Worm (Caenorhabditis elegans): ENCODE measurements around the gene nhr-277.
A peak's percentile ranks its signal among the peaks of the same experiment; 100 is the strongest.
"Not testable (repeated sequence)": the region's sequence is repeated elsewhere in the genome, so short reads cannot be mapped to it uniquely, and the experiment has no call there.

nhr-277 gene

ce11 chrIV:2709590-2710201 is 33.1 kb upstream of the nhr-277 start:
- TF ChIP-seq fkh-10 (GFP tag; optimal IDR thresholded peaks at IDR 0.05) (no peak), nfya-1 (tag; optimal IDR thresholded peaks at IDR 0.05; ENCODE audit: insufficient read depth) (no peak), skn-1 (tag; optimal IDR thresholded peaks at IDR 0.05) (no peak), fos-1 (tag; optimal IDR thresholded peaks at IDR 0.05) (peak; percentile 52), elt-2 (tag; optimal IDR thresholded peaks at IDR 0.05) (peak; percentile 55), ceh-28 (tag; optimal IDR thresholded peaks at IDR 0.05) (no peak), jun-1 (tag; optimal IDR thresholded peaks at IDR 0.05) (no peak), ceh-16 (tag; optimal IDR thresholded peaks at IDR 0.05) (no peak), pha-4 (tag; optimal IDR thresholded peaks at IDR 0.05) (peak; percentile 39)

DNA sequence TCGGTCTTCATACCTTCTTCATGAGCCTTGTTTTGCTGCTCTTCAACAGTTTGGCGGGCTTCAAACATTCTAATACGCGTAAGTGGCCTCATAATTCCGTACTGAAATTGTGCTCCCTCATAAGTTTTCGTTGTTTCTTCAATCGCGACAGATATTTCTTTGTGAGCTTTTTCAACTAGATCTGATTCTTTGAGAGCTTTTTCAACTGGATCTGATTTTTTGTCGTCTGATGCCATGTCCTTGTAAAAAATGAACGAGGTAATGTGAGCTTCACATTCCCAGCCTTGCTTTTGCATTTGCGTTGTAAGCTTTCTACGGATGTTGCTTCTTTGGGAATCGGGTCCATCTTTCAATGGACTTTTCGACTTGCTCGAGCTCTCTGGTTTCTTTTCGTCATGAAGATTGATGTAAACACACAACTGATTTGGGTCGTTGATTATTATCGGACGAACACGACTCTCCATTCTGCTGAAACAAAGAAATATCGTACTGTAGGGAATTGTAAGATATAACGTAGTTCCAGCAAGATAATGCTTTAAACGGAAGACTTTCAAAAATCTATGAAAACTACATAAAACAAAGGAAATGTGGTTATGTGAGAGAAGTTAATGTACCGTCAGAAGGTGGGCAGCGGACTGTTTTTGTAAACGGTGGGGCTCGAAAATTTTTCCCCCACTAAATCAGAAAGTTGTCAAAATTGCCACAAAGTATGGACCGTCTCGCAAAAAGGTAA is 32.4 kb upstream of the nhr-277 start, which contains the start of gene Y94H6A.10:
Gene Y94H6A.10 (minus strand): TSS at position 464 of the 733 bp plus-strand sequence.
- peak; percentile 79 for TF ChIP-seq ama-1 (optimal IDR thresholded peaks at IDR 0.05)
- TF ChIP-seq nhr-12 (tag; optimal IDR thresholded peaks at IDR 0.05), result no peak

- TF ChIP-seq eor-1 (tag; optimal IDR thresholded peaks at IDR 0.05), result no peak
- peak; percentile 60 for TF ChIP-seq pqm-1 (tag; optimal IDR thresholded peaks at IDR 0.05)
- peak; percentile 18 for TF ChIP-seq lin-15B (tag; optimal IDR thresholded peaks at IDR 0.05)
- peak; percentile 60 for TF ChIP-seq elt-2 (tag; optimal IDR thresholded peaks at IDR 0.05)
- no peak for TF ChIP-seq hmg-11 (tag; optimal IDR thresholded peaks at IDR 0.05)
- TF ChIP-seq nfya-1 (tag; optimal IDR thresholded peaks at IDR 0.05; ENCODE audit: insufficient read depth), result peak; percentile 0
- peak; percentile 31 for TF ChIP-seq pha-4 (tag; optimal IDR thresholded peaks at IDR 0.05)
- peak; percentile 34 for TF ChIP-seq skn-1 (tag; optimal IDR thresholded peaks at IDR 0.05)
Observed at ce11 chrIV:2711122-2711669, 31.6 kb upstream of the nhr-277 start.

DNA sequence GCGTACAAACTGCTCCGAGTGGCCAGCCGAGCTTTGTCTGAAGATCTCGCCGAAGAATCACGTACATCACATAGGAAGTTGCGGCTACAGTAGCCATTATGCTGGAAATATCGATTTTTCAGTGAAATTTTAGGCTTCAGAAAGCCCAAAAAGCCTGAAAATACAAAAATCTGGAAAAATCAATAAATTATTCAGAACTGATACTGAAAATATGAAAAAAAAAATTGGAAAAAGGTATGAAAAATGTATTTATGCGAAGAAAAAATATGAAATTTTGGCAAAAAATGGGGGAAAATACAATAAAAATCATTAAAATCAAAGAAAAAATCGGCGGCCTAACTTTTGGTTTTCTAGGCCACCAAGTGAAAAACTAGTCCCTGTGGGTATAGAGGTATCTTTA is 29.9 kb upstream of the nhr-277 start, which contains the start of gene Y94H6A.12:
Gene Y94H6A.12 (minus strand): TSS at position 101 of the 400 bp plus-strand sequence.
- TF ChIP-seq egl-5 (tag; optimal IDR thresholded peaks at IDR 0.05) (no peak), daf-12 (tag; optimal IDR thresholded peaks at IDR 0.05) (no peak), unc-39 (tag; optimal IDR thresholded peaks at IDR 0.05) (no peak), ceh-82 (tag; optimal IDR thresholded peaks at IDR 0.05) (no peak), pqm-1 (tag; optimal IDR thresholded peaks at IDR 0.05) (no peak), ama-1 (optimal IDR thresholded peaks at IDR 0.05) (no peak), fkh-10 (GFP tag; optimal IDR thresholded peaks at IDR 0.05) (no peak), ztf-11 (tag; optimal IDR thresholded peaks at IDR 0.05) (no peak), nhr-12 (tag; optimal IDR thresholded peaks at IDR 0.05) (no peak), nhr-76 (tag; optimal IDR thresholded peaks at IDR 0.05) (no peak), elt-3 (tag; optimal IDR thresholded peaks at IDR 0.05) (no peak), R02D3.7 (tag; optimal IDR thresholded peaks at IDR 0.05) (no peak), pha-4 (tag; optimal IDR thresholded peaks at IDR 0.05) (no peak)

- TF ChIP-seq ama-1 (optimal IDR thresholded peaks at IDR 0.05); sea-2 (GFP tag; optimal IDR thresholded peaks at IDR 0.05); lsy-12 (tag; optimal IDR thresholded peaks at IDR 0.05): not testable (repeated sequence)
Observed at ce11 chrIV:2716474-2716873, 26.3 kb upstream of the nhr-277 start, which contains the start of gene Y94H6A.7. Gene Y94H6A.7 (minus strand): TSS chrIV:2716574.

- not testable (repeated sequence) for TF ChIP-seq nfya-1 (tag; optimal IDR thresholded peaks at IDR 0.05; ENCODE audit: insufficient read depth); nhr-28 (tag; optimal IDR thresholded peaks at IDR 0.05); nhr-67 (tag; optimal IDR thresholded peaks at IDR 0.05)
Observed at ce11 chrIV:2719734-2720133, 23.1 kb upstream of the nhr-277 start, which contains the start of gene ndua-12. Gene ndua-12 (minus strand): TSS chrIV:2719834.

DNA sequence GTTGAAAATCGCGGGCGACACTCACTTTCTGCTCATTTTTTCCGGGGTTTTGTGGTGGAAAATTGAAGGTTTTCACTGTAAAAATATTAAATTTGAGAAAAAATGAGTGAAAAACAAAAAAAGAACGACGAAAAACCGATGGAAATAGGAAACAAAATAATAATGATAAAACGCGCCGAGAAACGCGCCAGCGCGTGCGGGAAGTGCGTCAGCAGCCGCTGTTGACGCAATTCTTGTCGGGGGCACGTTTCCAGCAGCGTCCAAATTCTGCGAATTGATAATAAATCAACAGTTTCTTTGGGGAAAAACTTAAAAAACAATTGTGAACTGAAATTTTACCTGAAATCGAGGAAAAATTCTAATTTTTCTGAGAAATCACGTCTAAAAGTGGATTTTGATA is 17.0 kb upstream of the nhr-277 start, which contains the start of gene ubxn-2:
Gene ubxn-2 (minus strand): TSS at position 36 of the 400 bp plus-strand sequence.
- no peak for TF ChIP-seq ztf-11 (tag; optimal IDR thresholded peaks at IDR 0.05)
- peak; percentile 52 for TF ChIP-seq tbx-2 (tag; optimal IDR thresholded peaks at IDR 0.05)
- peak; percentile 59 for TF ChIP-seq nhr-25 (tag; optimal IDR thresholded peaks at IDR 0.05)
- TF ChIP-seq nhr-43 (tag; optimal IDR thresholded peaks at IDR 0.05; ENCODE audit: poor library complexity, severe bottlenecking), result peak; percentile 66
- peak; percentile 68 for TF ChIP-seq nfya-1 (tag; optimal IDR thresholded peaks at IDR 0.05; ENCODE audit: insufficient read depth)
- peak; percentile 35 for TF ChIP-seq ama-1 (optimal IDR thresholded peaks at IDR 0.05)
- peak; percentile 43 for TF ChIP-seq R02D3.7 (tag; optimal IDR thresholded peaks at IDR 0.05)
- peak; percentile 51 for TF ChIP-seq ceh-28 (tag; optimal IDR thresholded peaks at IDR 0.05)
- TF ChIP-seq fkh-2 (tag; optimal IDR thresholded peaks at IDR 0.05), result no peak
- TF ChIP-seq elt-1 (tag; optimal IDR thresholded peaks at IDR 0.05), result no peak
- TF ChIP-seq skn-1 (tag; optimal IDR thresholded peaks at IDR 0.05), result peak; percentile 74
- peak; percentile 50 for TF ChIP-seq fkh-10 (GFP tag; optimal IDR thresholded peaks at IDR 0.05)
- TF ChIP-seq snpc-4 (tag; optimal IDR thresholded peaks at IDR 0.05), result peak; percentile 70
- peak; percentile 24 for TF ChIP-seq egl-5 (tag; optimal IDR thresholded peaks at IDR 0.05)
- no peak for TF ChIP-seq zag-1 (tag; optimal IDR thresholded peaks at IDR 0.05)
- TF ChIP-seq lin-15B (tag; optimal IDR thresholded peaks at IDR 0.05), result peak; percentile 77
- peak; percentile 69 for TF ChIP-seq nhr-23 (tag; optimal IDR thresholded peaks at IDR 0.05)
- peak; percentile 74 for TF ChIP-seq lin-39 (tag; optimal IDR thresholded peaks at IDR 0.05)
- peak; percentile 30 for TF ChIP-seq pqm-1 (tag; optimal IDR thresholded peaks at IDR 0.05)
